Worm (Caenorhabditis elegans): ENCODE data around the gene nep-13.
"Not testable (repeated sequence)": the region's sequence is repeated elsewhere in the genome, so short reads cannot be mapped to it uniquely, and the experiment has no call there.

ce11 chrII:3290544-3290943 lies 8.1 kb downstream of the nep-13 start, which contains the start of gene F39E9.14:
- TF ChIP-seq unc-130 (GFP tag; optimal IDR thresholded peaks at IDR 0.05); T26A5.8 (tag; optimal IDR thresholded peaks at IDR 0.05); nhr-80 (tag; optimal IDR thresholded peaks at IDR 0.05): not testable (repeated sequence)
